Fruit fly (Drosophila melanogaster) whole organism, embryonic: ENCODE data around the gene Mob3.

Source experiments
- Asciz ChIP-seq: fragments of 200-800 bp; sonication (Bioruptor generic); optimal IDR thresholded peaks from 2 replicates; lab custom pipeline; 2017; ENCODE audit warnings: missing biosample characterization, mild to moderate bottlenecking, missing genetic modification characterization, missing genetic modification reagents
- B-H2 ChIP-seq: fragments of 200-800 bp; sonication (Bioruptor generic); optimal IDR thresholded peaks from 2 replicates; lab custom pipeline; 2018; ENCODE audit warnings: missing biosample characterization, mild to moderate bottlenecking, missing genetic modification characterization
- C15 ChIP-seq: fragments of 200-800 bp; sonication (Bioruptor generic); IDR thresholded peaks from 3 replicates; pipeline ENCODE4 v1.3.6; 2022; ENCODE audit warnings: missing biosample characterization, missing genetic modification characterization
- CG10431 ChIP-seq: fragments of 200-800 bp; sonication (Bioruptor generic); optimal IDR thresholded peaks from 3 replicates; lab custom pipeline; 2018; ENCODE audit warnings: missing biosample characterization, mild to moderate bottlenecking, missing genetic modification characterization
- CG10543 ChIP-seq: fragments of 200-800 bp; sonication (Bioruptor generic); optimal IDR thresholded peaks from 3 replicates; lab custom pipeline; 2017; ENCODE audit warnings: missing biosample characterization, mild to moderate bottlenecking, missing genetic modification characterization, moderate library complexity
- CG10959 ChIP-seq: fragments of 200-800 bp; sonication (Bioruptor generic); IDR thresholded peaks from 2 replicates; pipeline ENCODE4 v1.3.6; 2022; ENCODE audit warnings: missing biosample characterization, missing genetic modification characterization
- CG11398 ChIP-seq: fragments of 200-800 bp; sonication (Bioruptor generic); optimal IDR thresholded peaks from 2 replicates; lab custom pipeline; 2016; ENCODE audit warnings: missing biosample characterization, missing genetic modification characterization
- CG12155 ChIP-seq: fragments of 200-800 bp; sonication (Bioruptor generic); optimal IDR thresholded peaks from 3 replicates; lab custom pipeline; 2016; ENCODE audit warnings: missing biosample characterization, missing genetic modification characterization
- CG13123 ChIP-seq: fragments of 200-800 bp; sonication (Bioruptor generic); optimal IDR thresholded peaks from 2 replicates; lab custom pipeline; 2016; ENCODE audit warnings: missing biosample characterization, missing genetic modification characterization
- CG14050 ChIP-seq: fragments of 200-800 bp; sonication (Bioruptor generic); IDR thresholded peaks from 3 replicates; pipeline ENCODE4 v1.3.6; 2022; ENCODE audit warnings: missing biosample characterization, missing genetic modification characterization
- CG30403 ChIP-seq: fragments of 200-800 bp; sonication (Bioruptor generic); optimal IDR thresholded peaks from 3 replicates; lab custom pipeline; 2016; ENCODE audit warnings: missing biosample characterization, missing genetic modification characterization
- CG32532 ChIP-seq: fragments of 200-800 bp; sonication (Bioruptor generic); IDR thresholded peaks from 2 replicates; pipeline ENCODE4 v1.3.6; 2022; ENCODE audit warnings: missing biosample characterization, missing genetic modification characterization
- CG32772 ChIP-seq: fragments of 200-800 bp; sonication (Bioruptor generic); IDR thresholded peaks from 2 replicates; pipeline ENCODE4 v1.3.6; 2022; ENCODE audit warnings: missing biosample characterization, missing genetic modification characterization
- CG4707 ChIP-seq: fragments of 200-800 bp; sonication (Bioruptor generic); optimal IDR thresholded peaks from 2 replicates; lab custom pipeline; 2018; ENCODE audit warnings: missing biosample characterization, mild to moderate bottlenecking, missing genetic modification characterization, moderate library complexity
- CG6683 ChIP-seq: fragments of 200-800 bp; sonication (Bioruptor generic); optimal IDR thresholded peaks from 2 replicates; lab custom pipeline; 2017; ENCODE audit warnings: missing biosample characterization, mild to moderate bottlenecking, missing genetic modification characterization, missing genetic modification reagents
- CG6791 ChIP-seq: fragments of 200-800 bp; sonication (Bioruptor generic); IDR thresholded peaks from 3 replicates; pipeline ENCODE4 v1.3.6; 2022; ENCODE audit warnings: missing biosample characterization, missing genetic modification characterization; ENCODE audit not compliant: partially characterized antibody
- CG7357 ChIP-seq: fragments of 200-800 bp; sonication (Bioruptor generic); IDR thresholded peaks from 3 replicates; pipeline ENCODE4 v1.3.6; 2022; ENCODE audit warnings: missing biosample characterization, missing genetic modification characterization
- CG7556 ChIP-seq: fragments of 200-800 bp; sonication (Bioruptor generic); optimal IDR thresholded peaks from 2 replicates; lab custom pipeline; 2017; ENCODE audit warnings: missing biosample characterization, mild to moderate bottlenecking, missing genetic modification characterization
- Dll ChIP-seq: fragments of 200-800 bp; sonication (Bioruptor generic); IDR thresholded peaks from 4 replicates; pipeline ENCODE4 v1.3.6; 2022; ENCODE audit warnings: missing biosample characterization, missing genetic modification characterization; ENCODE audit not compliant: partially characterized antibody
- Eip74EF ChIP-seq, 2 experiments: fragments of 200-800 bp in 1 of 2; fragments of >200 bp in 1 of 2; sonication (Bioruptor generic) in 1 of 2; optimal IDR thresholded peaks; 2 replicates each; lab custom pipeline; 2017 to 2019; ENCODE audit warnings: missing biosample characterization in 2 of 2, missing genetic modification characterization in 2 of 2, mild to moderate bottlenecking in 1 of 2, moderate library complexity in 1 of 2
- Gug ChIP-seq: fragments of 200-800 bp; sonication (Bioruptor generic); IDR thresholded peaks from 4 replicates; pipeline ENCODE4 v1.3.6; 2022; ENCODE audit warnings: missing biosample characterization, missing genetic modification characterization
- Oaz ChIP-seq: fragments of 200-800 bp; sonication (Bioruptor generic); IDR thresholded peaks from 2 replicates; pipeline ENCODE4 v1.3.6; 2022; ENCODE audit warnings: missing biosample characterization, missing genetic modification characterization
- Optix ChIP-seq: fragments of 200-800 bp; sonication (Bioruptor generic); IDR thresholded peaks from 3 replicates; pipeline ENCODE4 v1.3.6; 2022; ENCODE audit warnings: missing biosample characterization, missing genetic modification characterization
- TFAM ChIP-seq: fragments of 200-800 bp; sonication (Bioruptor generic); optimal IDR thresholded peaks from 2 replicates; lab custom pipeline; 2017; ENCODE audit warnings: missing biosample characterization, missing genetic modification characterization, inconsistent platforms
- Tbp ChIP-seq: fragments of >200 bp; optimal IDR thresholded peaks from 2 replicates; lab custom pipeline; 2018; ENCODE audit warnings: missing biosample characterization, missing genetic modification characterization
- az2 ChIP-seq: fragments of 200-800 bp; sonication (Bioruptor generic); optimal IDR thresholded peaks from 3 replicates; lab custom pipeline; 2016; ENCODE audit warnings: missing biosample characterization, missing genetic modification characterization
- btn ChIP-seq: fragments of 200-800 bp; sonication (Bioruptor generic); optimal IDR thresholded peaks from 2 replicates; lab custom pipeline; 2016; ENCODE audit warnings: missing biosample characterization, missing genetic modification characterization
- corto ChIP-seq: fragments of 200-800 bp; sonication (Bioruptor generic); optimal IDR thresholded peaks from 2 replicates; lab custom pipeline; 2016; ENCODE audit warnings: missing biosample characterization, mild to moderate bottlenecking, missing genetic modification characterization, moderate library complexity
- crc ChIP-seq: fragments of 200-800 bp; sonication (Bioruptor generic); optimal IDR thresholded peaks from 2 replicates; lab custom pipeline; 2016; ENCODE audit warnings: missing biosample characterization, missing genetic modification characterization
- crol ChIP-seq: fragments of 200-800 bp; sonication (Bioruptor generic); IDR thresholded peaks from 2 replicates; pipeline ENCODE4 v1.3.6; 2022; ENCODE audit warnings: missing biosample characterization, missing genetic modification characterization
- ewg ChIP-seq: fragments of 200-800 bp; sonication (Bioruptor generic); optimal IDR thresholded peaks from 3 replicates; lab custom pipeline; 2017; ENCODE audit warnings: mild to moderate bottlenecking, missing biosample characterization, missing genetic modification reagents, missing genetic modification characterization
- fd96Cb ChIP-seq: fragments of 200-800 bp; sonication (Bioruptor generic); optimal IDR thresholded peaks from 2 replicates; lab custom pipeline; 2018; ENCODE audit warnings: missing biosample characterization, mild to moderate bottlenecking, missing genetic modification characterization, moderate library complexity
- grn ChIP-seq: fragments of 200-800 bp; sonication (Bioruptor generic); optimal IDR thresholded peaks from 3 replicates; lab custom pipeline; 2017; ENCODE audit warnings: missing biosample characterization, missing genetic modification characterization
- gsb-n ChIP-seq: fragments of 200-800 bp; sonication (Bioruptor generic); optimal IDR thresholded peaks from 3 replicates; lab custom pipeline; 2018; ENCODE audit warnings: missing biosample characterization, mild to moderate bottlenecking, missing genetic modification characterization
- hbn ChIP-seq: fragments of 200-800 bp; sonication (Bioruptor generic); IDR thresholded peaks from 2 replicates; pipeline ENCODE4 v1.3.6; 2022; ENCODE audit warnings: missing biosample characterization, missing genetic modification characterization; ENCODE audit not compliant: partially characterized antibody
- kni ChIP-seq: fragments of 200-800 bp; sonication (Bioruptor generic); optimal IDR thresholded peaks from 3 replicates; lab custom pipeline; 2017; ENCODE audit warnings: mild to moderate bottlenecking, missing biosample characterization, missing genetic modification reagents, missing genetic modification characterization
- knrl ChIP-seq: fragments of 200-800 bp; sonication (Bioruptor generic); IDR thresholded peaks from 3 replicates; pipeline ENCODE4 v1.3.6; 2022; ENCODE audit warnings: missing biosample characterization, missing genetic modification characterization; ENCODE audit not compliant: partially characterized antibody
- nerfin-2 ChIP-seq: fragments of 200-800 bp; sonication (Bioruptor generic); IDR thresholded peaks from 2 replicates; pipeline ENCODE4 v1.3.6; 2022; ENCODE audit warnings: missing biosample characterization, missing genetic modification characterization; ENCODE audit not compliant: partially characterized antibody
- pho ChIP-seq: fragments of 200-800 bp; sonication (Bioruptor generic); optimal IDR thresholded peaks from 2 replicates; lab custom pipeline; 2016; ENCODE audit warnings: missing biosample characterization, missing genetic modification characterization
- pita ChIP-seq: fragments of 200-800 bp; sonication (Bioruptor generic); optimal IDR thresholded peaks from 2 replicates; lab custom pipeline; 2017; ENCODE audit warnings: missing biosample characterization, mild to moderate bottlenecking, missing genetic modification characterization
- prd ChIP-seq, 3 experiments: fragments of >200 bp in 2 of 3; fragments of 200-800 bp in 1 of 3; sonication (Bioruptor generic) in 1 of 3; optimal IDR thresholded peaks in 2 of 3; IDR thresholded peaks in 1 of 3; 2 replicates in 2 of 3; 3 replicates in 1 of 3; pipeline versions ENCODE4 v1.3.6 to Lab custom; 2017 to 2022; ENCODE audit warnings: missing biosample characterization in 1 of 3, missing genetic modification characterization in 1 of 3
- pzg ChIP-seq: fragments of 200-800 bp; sonication (Bioruptor generic); optimal IDR thresholded peaks from 3 replicates; lab custom pipeline; 2018; ENCODE audit warnings: missing biosample characterization, mild to moderate bottlenecking, missing genetic modification characterization, moderate library complexity
- repo ChIP-seq: fragments of 200-800 bp; sonication (Bioruptor generic); optimal IDR thresholded peaks from 2 replicates; lab custom pipeline; 2016; ENCODE audit warnings: missing biosample characterization, missing genetic modification characterization
- rib ChIP-seq: fragments of 200-800 bp; sonication (Bioruptor generic); IDR thresholded peaks from 2 replicates; pipeline ENCODE4 v1.3.6; 2022; ENCODE audit warnings: missing biosample characterization, missing genetic modification characterization
- schlank ChIP-seq: fragments of 200-800 bp; sonication (Bioruptor generic); optimal IDR thresholded peaks from 2 replicates; lab custom pipeline; 2018; ENCODE audit warnings: missing biosample characterization, mild to moderate bottlenecking, missing genetic modification characterization
- sim ChIP-seq: fragments of 200-800 bp; sonication (Bioruptor generic); IDR thresholded peaks from 2 replicates; pipeline ENCODE4 v1.3.6; 2022; ENCODE audit warnings: missing biosample characterization, missing genetic modification characterization
- sima ChIP-seq: fragments of 200-800 bp; sonication (Bioruptor generic); optimal IDR thresholded peaks from 2 replicates; lab custom pipeline; 2016; ENCODE audit warnings: missing biosample characterization, missing genetic modification characterization
- trh ChIP-seq: fragments of 200-800 bp; sonication (Bioruptor generic); optimal IDR thresholded peaks from 2 replicates; lab custom pipeline; 2016; ENCODE audit warnings: missing biosample characterization, missing genetic modification characterization
- vfl ChIP-seq: fragments of 200-800 bp; sonication (Bioruptor generic); optimal IDR thresholded peaks from 2 replicates; lab custom pipeline; 2016; ENCODE audit warnings: missing biosample characterization, missing genetic modification characterization
- wek ChIP-seq: fragments of 200-800 bp; sonication (Bioruptor generic); optimal IDR thresholded peaks from 3 replicates; lab custom pipeline; 2018; ENCODE audit warnings: missing biosample characterization, mild to moderate bottlenecking, missing genetic modification characterization, moderate library complexity

Mob3 gene

dm6 chr2L:10232152-10232816 lies 32.9 kb upstream of the Mob3 start, which contains the start of gene eEF1delta (continued):
- no peak for TF ChIP-seq wek (GFP tag; lab: Kevin White, UChicago)
- TF ChIP-seq vfl (GFP tag; lab: Kevin White, UChicago) = no peak
- TF ChIP-seq btn (GFP tag; lab: Kevin White, UChicago) = no peak
- no peak for TF ChIP-seq CG12155 (GFP tag; lab: Kevin White, UChicago)
- no peak for TF ChIP-seq Eip74EF (GFP tag; optimal IDR thresholded peaks at IDR 0.05; lab: Kevin White, UChicago)
- TF ChIP-seq CG4707 (GFP tag; lab: Kevin White, UChicago) = no peak
- TF ChIP-seq schlank (tag; lab: Kevin White, UChicago) = no peak
- TF ChIP-seq Tbp (GFP tag; lab: Kevin White, UChicago) = no peak
- no peak for TF ChIP-seq Optix
- no peak for TF ChIP-seq CG6791 (GFP tag; lab: Robert Waterston, UW)
- no peak for TF ChIP-seq pita (GFP tag; lab: Kevin White, UChicago)
- no peak for TF ChIP-seq pho (GFP tag; lab: Kevin White, UChicago)
- no peak for TF ChIP-seq Gug
- no peak for TF ChIP-seq prd (optimal IDR thresholded peaks at IDR 0.05; lab: Kevin White, UChicago)
- TF ChIP-seq prd (GFP tag; IDR thresholded peaks at IDR 0.05; lab: Robert Waterston, UW) = no peak
- no peak for TF ChIP-seq CG7556 (GFP tag; lab: Kevin White, UChicago)
- no peak for TF ChIP-seq repo (GFP tag; lab: Kevin White, UChicago)
- TF ChIP-seq CG13123 (GFP tag; lab: Kevin White, UChicago) = no peak
- TF ChIP-seq CG10959 (GFP tag; lab: Robert Waterston, UW) = no peak
- no peak for TF ChIP-seq sima
- TF ChIP-seq Oaz = no peak
- TF ChIP-seq gsb-n (tag; lab: Kevin White, UChicago) = no peak
- TF ChIP-seq CG30403 (GFP tag; lab: Kevin White, UChicago) = no peak
- no peak for TF ChIP-seq fd96Cb (tag; lab: Kevin White, UChicago)
- no peak for TF ChIP-seq B-H2 (GFP tag; lab: Kevin White, UChicago)
- TF ChIP-seq CG7357 (GFP tag; lab: Robert Waterston, UW) = peak; percentile 84
- no peak for TF ChIP-seq trh (GFP tag; lab: Kevin White, UChicago)
- peak; percentile 14; the same call in 1 of the 2 replicates for TF ChIP-seq hbn (GFP tag; lab: Robert Waterston, UW)
- TF ChIP-seq crc (GFP tag; lab: Kevin White, UChicago) = no peak
- no peak for TF ChIP-seq TFAM (GFP tag; lab: Kevin White, UChicago)
- no peak for TF ChIP-seq az2 (GFP tag; lab: Kevin White, UChicago)
- TF ChIP-seq sim = no peak
- TF ChIP-seq pzg (GFP tag; lab: Kevin White, UChicago) = peak; percentile 48
- TF ChIP-seq nerfin-2 (GFP tag; lab: Robert Waterston, UW) = no peak
- no peak for TF ChIP-seq CG10431 (GFP tag; lab: Kevin White, UChicago)
- TF ChIP-seq CG6683 (GFP tag; lab: Kevin White, UChicago) = no peak
- no peak for TF ChIP-seq rib (GFP tag; lab: Robert Waterston, UW)
- TF ChIP-seq CG11398 (GFP tag; lab: Kevin White, UChicago) = no peak
- no peak for TF ChIP-seq kni (GFP tag; lab: Kevin White, UChicago)
- no peak for TF ChIP-seq grn (GFP tag; lab: Kevin White, UChicago)
- no peak for TF ChIP-seq Asciz (GFP tag; lab: Kevin White, UChicago)
- no peak for TF ChIP-seq CG14050 (GFP tag; lab: Robert Waterston, UW)
- TF ChIP-seq CG32532 (GFP tag; lab: Robert Waterston, UW) = no peak
- TF ChIP-seq knrl = 0 out of 3 replicates have a peak, but pooled peaks have one; percentile 25
- no peak for TF ChIP-seq corto (GFP tag; lab: Kevin White, UChicago)
- TF ChIP-seq CG10543 = no peak
- no peak for TF ChIP-seq C15
- no peak for TF ChIP-seq crol (GFP tag; lab: Robert Waterston, UW)
- TF ChIP-seq ewg (GFP tag; lab: Kevin White, UChicago) = no peak
- TF ChIP-seq Dll = 0 out of 4 replicates have a peak, but pooled peaks have one; percentile 21
- TF ChIP-seq CG32772 (GFP tag; lab: Robert Waterston, UW) = no peak
